Worm (Caenorhabditis elegans) whole organism, late embryonic: ENCODE measurements around the gene msra-1.

Experiments used
- C08G9.2 ChIP-seq: sonication (generic microtip); optimal IDR thresholded peaks from 2 replicates; lab custom pipeline; 2016; ENCODE audit warnings: mild to moderate bottlenecking, missing genetic modification characterization, moderate library complexity, missing compliant biosample characterization
- K09A11.1 ChIP-seq: sonication (generic microtip); optimal IDR thresholded peaks from 2 replicates; lab custom pipeline; 2017; ENCODE audit warnings: antibody characterized with exemption, mild to moderate bottlenecking, missing genetic modification characterization, missing compliant biosample characterization; ENCODE audit not compliant: insufficient read depth
- hlh-13 ChIP-seq: fragments of 200-800 bp; sonication (Bioruptor generic); optimal IDR thresholded peaks from 2 replicates; lab custom pipeline; 2018; ENCODE audit warnings: mild to moderate bottlenecking, missing genetic modification characterization, missing compliant biosample characterization
- hlh-15 ChIP-seq: sonication (generic microtip); optimal IDR thresholded peaks from 2 replicates; lab custom pipeline; 2016; ENCODE audit warnings: missing genetic modification characterization, missing compliant biosample characterization
- pqm-1 ChIP-seq: sonication (generic microtip); optimal IDR thresholded peaks from 2 replicates; lab custom pipeline; 2016; ENCODE audit warnings: missing genetic modification characterization, missing compliant biosample characterization
- rnt-1 ChIP-seq: sonication (generic microtip); optimal IDR thresholded peaks from 2 replicates; lab custom pipeline; 2016; ENCODE audit warnings: missing genetic modification characterization, missing compliant biosample characterization
- unc-42 ChIP-seq: sonication (generic microtip); optimal IDR thresholded peaks from 2 replicates; lab custom pipeline; 2016; ENCODE audit warnings: missing genotype, missing genetic modification characterization, missing compliant biosample characterization

DNA sequence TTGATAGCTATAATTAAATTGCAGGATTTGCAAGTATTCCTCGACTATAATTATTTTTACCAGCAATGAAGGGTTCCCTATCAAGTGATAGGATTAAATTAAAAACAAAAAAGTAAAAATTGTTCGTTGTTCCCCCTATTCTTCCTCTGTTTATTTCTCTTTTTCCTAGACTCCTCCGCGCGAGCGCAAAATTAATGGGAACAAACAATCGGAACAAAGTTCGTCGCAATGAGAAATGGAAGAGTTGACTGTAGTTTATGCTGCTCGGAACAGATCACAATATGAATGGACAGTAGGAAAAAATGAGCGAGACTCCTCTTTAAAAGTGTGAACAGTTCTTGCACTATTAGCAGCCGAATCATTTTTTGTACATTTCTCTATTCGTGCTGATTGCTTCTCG lies 23.1 kb downstream of the msra-1 start:
- no peak for TF ChIP-seq C08G9.2
- TF ChIP-seq hlh-15 (tag; lab: Kevin White, UChicago) = no peak
- TF ChIP-seq hlh-13 (GFP tag; lab: Kevin White, UChicago) = no peak
- TF ChIP-seq K09A11.1 = no peak
- TF ChIP-seq rnt-1 (tag; lab: Kevin White, UChicago) = no peak
- TF ChIP-seq unc-42 (tag; lab: Kevin White, UChicago) = no peak
- no peak for TF ChIP-seq pqm-1
